Worm (Caenorhabditis elegans) whole organism, early embryonic: ENCODE results near the gene tric-1B.2.

ENCODE experiments used
- F13C5.2 ChIP-seq: sonication (generic microtip); optimal IDR thresholded peaks from 2 replicates; lab custom pipeline; 2017; ENCODE audit warnings: mild to moderate bottlenecking, missing genetic modification characterization, inconsistent platforms, missing compliant biosample characterization
- ama-1 ChIP-seq: fragments of 150-350 bp; optimal IDR thresholded peaks from 2 replicates; lab custom pipeline; 2014
- ceh-13 ChIP-seq: fragments of 200-800 bp; sonication (Bioruptor generic); optimal IDR thresholded peaks from 2 replicates; lab custom pipeline; 2018; ENCODE audit warnings: mild to moderate bottlenecking, missing genetic modification characterization, missing compliant biosample characterization
- ceh-36 ChIP-seq: sonication (generic microtip); optimal IDR thresholded peaks from 2 replicates; lab custom pipeline; 2016; ENCODE audit warnings: missing genetic modification characterization, inconsistent platforms, missing compliant biosample characterization
- ets-7 ChIP-seq: sonication (generic microtip); optimal IDR thresholded peaks from 2 replicates; lab custom pipeline; 2016; ENCODE audit warnings: missing genotype, missing genetic modification characterization, missing compliant biosample characterization
- flt-1 ChIP-seq: fragments of 200-800 bp; sonication (Bioruptor generic); IDR thresholded peaks from 2 replicates; pipeline ENCODE4 v1.3.6; 2022; ENCODE audit warnings: missing genetic modification characterization, missing compliant biosample characterization
- hmbx-1 ChIP-seq: sonication (generic microtip); optimal IDR thresholded peaks from 2 replicates; lab custom pipeline; 2016; ENCODE audit warnings: mild to moderate bottlenecking, missing genetic modification characterization, missing compliant biosample characterization
- hmg-4 ChIP-seq: fragments of 200-800 bp; sonication (Bioruptor generic); optimal IDR thresholded peaks from 2 replicates; lab custom pipeline; 2018; ENCODE audit warnings: mild to moderate bottlenecking, missing genetic modification characterization, missing compliant biosample characterization
- hnd-1 ChIP-seq: sonication (generic microtip); optimal IDR thresholded peaks from 2 replicates; lab custom pipeline; 2016; ENCODE audit warnings: missing genetic modification characterization, missing compliant biosample characterization
- pes-1 ChIP-seq: fragments of 200-800 bp; sonication (Bioruptor generic); IDR thresholded peaks from 2 replicates; pipeline ENCODE4 v1.3.6; 2022; ENCODE audit warnings: missing genetic modification reagents, missing genetic modification characterization, missing compliant biosample characterization
- scrt-1 ChIP-seq: fragments of 200-800 bp; sonication (Bioruptor generic); IDR thresholded peaks from 2 replicates; pipeline ENCODE4 v1.3.6; 2022; ENCODE audit warnings: missing genetic modification characterization, missing compliant biosample characterization
- sea-1 ChIP-seq: fragments of 200-800 bp; sonication (Bioruptor generic); conservative IDR thresholded peaks from 2 replicates; pipeline ENCODE4 v1.3.6; 2022; ENCODE audit warnings: missing genetic modification characterization, missing compliant biosample characterization
- tbx-37 ChIP-seq: fragments of 200-800 bp; sonication (Bioruptor generic); conservative IDR thresholded peaks from 2 replicates; pipeline ENCODE4 v1.3.6; 2022; ENCODE audit warnings: missing genetic modification reagents, missing genetic modification characterization, missing compliant biosample characterization

DNA sequence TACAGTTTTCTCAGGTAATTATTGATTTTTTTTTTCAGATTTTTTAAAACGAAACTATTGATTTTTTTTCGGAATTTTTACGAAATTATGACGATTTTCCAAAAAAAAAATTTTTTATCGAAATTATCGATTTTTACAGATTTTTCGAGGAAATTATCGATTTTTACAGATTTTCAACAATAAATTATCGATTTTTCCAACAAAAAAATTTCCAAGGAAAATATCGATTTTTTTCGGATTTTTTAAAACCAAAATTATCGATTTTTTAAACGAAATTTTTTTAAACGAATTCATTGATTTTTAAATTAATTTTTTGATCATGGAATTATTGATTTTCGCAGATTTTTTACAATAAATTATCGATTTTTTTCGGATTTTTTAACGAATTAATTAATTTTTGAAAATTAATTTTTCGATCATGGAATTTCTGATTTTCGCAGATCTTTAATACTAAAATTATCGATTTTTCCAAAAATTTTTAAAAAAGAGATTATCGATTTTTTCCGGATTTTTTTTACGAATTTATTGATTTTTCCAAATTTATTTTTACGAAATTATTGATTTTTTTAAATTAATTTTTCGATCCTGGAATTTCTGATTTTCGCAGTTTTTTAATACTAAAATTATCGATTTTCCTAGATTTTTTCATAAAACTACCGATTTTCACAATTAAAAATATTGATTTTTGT is 23.5 kb downstream of the tric-1B.2 start:
- TF ChIP-seq F13C5.2 (tag; lab: Kevin White, UChicago) (no peak), flt-1 (GFP tag; lab: Robert Waterston, UW) (no peak), pes-1 (GFP tag; lab: Robert Waterston, UW) (no peak), ets-7 (no peak), ama-1 (no peak), tbx-37 (no peak), sea-1 (GFP tag; lab: Robert Waterston, UW) (no peak), hnd-1 (tag; lab: Kevin White, UChicago) (no peak), ceh-13 (GFP tag; lab: Kevin White, UChicago) (no peak), hmbx-1 (no peak), hmg-4 (GFP tag; lab: Kevin White, UChicago) (no peak), ceh-36 (tag; lab: Kevin White, UChicago) (no peak), scrt-1 (no peak)
